Fruit fly (Drosophila melanogaster): ENCODE results near the gene eIF4G2.

The eIF4G2 gene

DNA sequence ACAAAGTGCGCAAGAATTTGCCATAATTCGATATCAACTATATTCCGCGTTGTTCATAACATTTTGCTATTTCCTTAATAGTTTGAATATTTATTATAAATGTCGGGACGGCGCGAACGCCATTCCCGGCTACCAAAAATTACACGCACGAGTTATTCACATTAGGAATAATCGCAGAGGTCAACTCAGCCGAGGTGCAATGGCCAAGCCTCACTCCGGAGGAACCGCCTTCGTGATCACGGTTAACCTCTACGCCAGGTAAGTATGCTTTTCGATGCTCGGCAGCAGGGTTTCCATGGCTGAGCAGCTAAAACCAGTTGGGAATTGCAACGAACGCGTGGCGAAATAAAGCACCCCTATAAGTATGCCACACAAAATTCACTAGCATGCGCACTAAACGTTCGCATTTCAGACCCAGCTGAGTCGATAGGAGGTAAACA lies 40.3 kb upstream of the eIF4G2 start:
- TF ChIP-seq OdsH (GFP tag; optimal IDR thresholded peaks at IDR 0.05) (peak; percentile 23), Hr4 (GFP tag; optimal IDR thresholded peaks at IDR 0.05) (peak; percentile 24), Met (GFP tag; optimal IDR thresholded peaks at IDR 0.05) (peak; percentile 45), Eip78C (GFP tag) (peak; percentile 61), esn (GFP tag; optimal IDR thresholded peaks at IDR 0.05) (peak; percentile 51), CG10669 (GFP tag; optimal IDR thresholded peaks at IDR 0.05) (peak; percentile 28), Ets96B (tag; optimal IDR thresholded peaks at IDR 0.05) (peak; percentile 11), CG3919 (GFP tag; optimal IDR thresholded peaks at IDR 0.05) (peak; percentile 50), cyc (GFP tag; optimal IDR thresholded peaks at IDR 0.05) (peak; percentile 48), dsx (GFP tag; optimal IDR thresholded peaks at IDR 0.05; ENCODE audit: poor library complexity, severe bottlenecking) (peak; percentile 31), Sox14 (GFP tag; optimal IDR thresholded peaks at IDR 0.05) (peak; percentile 41), pdm3 (GFP tag; optimal IDR thresholded peaks at IDR 0.05) (peak; percentile 5), lz (GFP tag; optimal IDR thresholded peaks at IDR 0.05) (peak; percentile 44), CG31627 (GFP tag; optimal IDR thresholded peaks at IDR 0.05) (peak; percentile 23), CG3032 (tag; optimal IDR thresholded peaks at IDR 0.05) (peak; percentile 18), vri (GFP tag; optimal IDR thresholded peaks at IDR 0.05) (peak; percentile 29), svp (GFP tag) (peak; percentile 96), Sox102F (GFP tag; optimal IDR thresholded peaks at IDR 0.05) (peak; percentile 51), CG8119 (GFP tag; IDR thresholded peaks at IDR 0.05) (0 out of 3 replicates have a peak, but pooled peaks have one; percentile 45), Smox (GFP tag; optimal IDR thresholded peaks at IDR 0.05) (peak; percentile 47), Eip75B (GFP tag; optimal IDR thresholded peaks at IDR 0.05) (peak; percentile 36), Blimp-1 (GFP tag; optimal IDR thresholded peaks at IDR 0.05) (peak; percentile 26), CG10631 (GFP tag; optimal IDR thresholded peaks at IDR 0.05) (peak; percentile 3), eg (GFP tag; IDR thresholded peaks at IDR 0.05) (peak; percentile 58), Hr39 (GFP tag; optimal IDR thresholded peaks at IDR 0.05) (peak; percentile 40), topi (GFP tag; optimal IDR thresholded peaks at IDR 0.05) (peak; percentile 42), acj6 (GFP tag; optimal IDR thresholded peaks at IDR 0.05) (peak; percentile 12), fkh (GFP tag; optimal IDR thresholded peaks at IDR 0.05) (peak; percentile 56), Ets21C (GFP tag; optimal IDR thresholded peaks at IDR 0.05) (peak; percentile 33), ss (GFP tag; optimal IDR thresholded peaks at IDR 0.05) (peak; percentile 22 to 38)

DNA sequence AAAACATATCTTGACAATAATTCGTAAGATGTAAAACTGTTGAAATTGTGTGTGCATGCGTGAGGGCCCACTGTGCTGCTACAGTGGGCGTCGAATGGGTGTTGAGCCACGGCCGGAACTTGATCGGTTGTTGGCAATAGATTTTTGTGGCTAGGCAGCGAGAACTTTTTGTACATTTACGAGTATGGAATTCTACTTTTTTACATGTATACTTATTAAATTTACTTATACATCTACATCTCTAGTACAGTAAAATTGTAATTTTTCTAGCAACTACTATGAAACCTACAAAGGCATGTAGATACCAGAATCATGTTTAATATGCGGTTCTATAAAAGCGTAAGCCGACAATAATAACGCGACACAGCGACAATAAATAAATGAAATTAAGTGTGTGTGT lies 30.6 kb upstream of the eIF4G2 start:
- TF ChIP-seq CG8319 (GFP tag; optimal IDR thresholded peaks at IDR 0.05): no peak
- no peak for TF ChIP-seq CG15336 (GFP tag; IDR thresholded peaks at IDR 0.05)
- no peak for TF ChIP-seq Eip78C (GFP tag)
- TF ChIP-seq Lpt (GFP tag; optimal IDR thresholded peaks at IDR 0.05): no peak
- TF ChIP-seq Blimp-1 (GFP tag; optimal IDR thresholded peaks at IDR 0.05): no peak
- no peak for TF ChIP-seq Gug (GFP tag; IDR thresholded peaks at IDR 0.05)
- TF ChIP-seq CG32006 (GFP tag; optimal IDR thresholded peaks at IDR 0.05): no peak
- TF ChIP-seq esn (GFP tag; optimal IDR thresholded peaks at IDR 0.05): no peak
- no peak for TF ChIP-seq CG6854 (GFP tag; optimal IDR thresholded peaks at IDR 0.05)
- no peak for TF ChIP-seq CG8632 (GFP tag; optimal IDR thresholded peaks at IDR 0.05)
- no peak for TF ChIP-seq Sox14 (GFP tag; optimal IDR thresholded peaks at IDR 0.05)
- no peak for TF ChIP-seq CG10669 (GFP tag; optimal IDR thresholded peaks at IDR 0.05)
- no peak for TF ChIP-seq fkh (GFP tag; optimal IDR thresholded peaks at IDR 0.05)
- TF ChIP-seq svp (GFP tag): no peak
- no peak for TF ChIP-seq fd85E (GFP tag; optimal IDR thresholded peaks at IDR 0.05)
- TF ChIP-seq OdsH (GFP tag; optimal IDR thresholded peaks at IDR 0.05): no peak

DNA sequence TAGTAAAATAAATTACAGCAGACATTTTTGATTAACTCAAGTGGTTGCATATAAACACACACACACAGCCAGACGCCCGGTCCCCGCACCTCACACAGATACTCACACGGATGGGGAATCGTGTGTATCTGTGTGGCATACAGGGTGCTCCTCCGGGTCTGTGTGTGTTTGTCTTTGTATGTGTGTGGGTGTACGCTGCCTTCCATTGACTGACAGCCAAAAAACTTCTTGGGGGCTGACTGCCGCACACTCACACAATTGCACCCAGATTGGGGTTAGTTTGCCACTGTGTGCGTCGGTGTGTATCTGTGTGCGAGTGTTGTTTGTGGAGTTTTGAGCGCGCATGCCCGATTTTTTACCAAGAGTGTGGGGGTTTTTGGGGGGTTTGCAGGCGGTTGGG lies 27.1 kb upstream of the eIF4G2 start:
- TF ChIP-seq CG6163 (GFP tag; IDR thresholded peaks at IDR 0.05) (no peak), Sox14 (GFP tag; optimal IDR thresholded peaks at IDR 0.05) (no peak), CG11294 (GFP tag; IDR thresholded peaks at IDR 0.05) (no peak), CG8119 (GFP tag; IDR thresholded peaks at IDR 0.05) (no peak), Ets96B (tag; optimal IDR thresholded peaks at IDR 0.05) (no peak)

Data from whole organism, prepupa.